Fruit fly (Drosophila melanogaster) whole organism, embryonic: Measurements from ENCODE around the gene CG33181.

Experiments
- CG10462 ChIP-seq: fragments of 200-800 bp; sonication (Bioruptor generic); optimal IDR thresholded peaks from 2 replicates; lab custom pipeline; 2016; ENCODE audit warnings: missing biosample characterization, missing genetic modification characterization
- CG10654 ChIP-seq: fragments of 200-800 bp; sonication (Bioruptor generic); optimal IDR thresholded peaks from 2 replicates; lab custom pipeline; 2016; ENCODE audit warnings: missing biosample characterization, missing genetic modification characterization
- CG11085 ChIP-seq: fragments of 200-800 bp; sonication (Bioruptor generic); IDR thresholded peaks from 2 replicates; pipeline ENCODE4 v1.3.6; 2022; ENCODE audit warnings: missing biosample characterization, missing genetic modification characterization
- CG11723 ChIP-seq: fragments of 200-800 bp; sonication (Bioruptor generic); optimal IDR thresholded peaks from 2 replicates; lab custom pipeline; 2017; ENCODE audit warnings: missing biosample characterization, mild to moderate bottlenecking, missing genetic modification characterization
- CG12942 ChIP-seq: fragments of 200-800 bp; sonication (Bioruptor generic); optimal IDR thresholded peaks from 3 replicates; lab custom pipeline; 2016; ENCODE audit warnings: missing biosample characterization, missing genetic modification characterization
- CG13296 ChIP-seq: fragments of 200-800 bp; sonication (Bioruptor generic); optimal IDR thresholded peaks from 3 replicates; lab custom pipeline; 2018; ENCODE audit warnings: missing biosample characterization, mild to moderate bottlenecking, missing genetic modification characterization
- CG14050 ChIP-seq: fragments of 200-800 bp; sonication (Bioruptor generic); IDR thresholded peaks from 3 replicates; pipeline ENCODE4 v1.3.6; 2022; ENCODE audit warnings: missing biosample characterization, missing genetic modification characterization
- CG1529 ChIP-seq: fragments of 200-800 bp; sonication (Bioruptor generic); optimal IDR thresholded peaks from 3 replicates; lab custom pipeline; 2018; ENCODE audit warnings: missing biosample characterization, missing genetic modification characterization
- CG17568 ChIP-seq: fragments of 200-800 bp; sonication (Bioruptor generic); optimal IDR thresholded peaks from 2 replicates; lab custom pipeline; 2018; ENCODE audit warnings: missing biosample characterization, mild to moderate bottlenecking, missing genetic modification characterization, moderate library complexity
- CG17612 ChIP-seq: fragments of 200-800 bp; sonication (Bioruptor generic); IDR thresholded peaks from 2 replicates; pipeline ENCODE4 v1.3.6; 2022; ENCODE audit warnings: missing biosample characterization, missing genetic modification characterization
- CG17802 ChIP-seq: fragments of 200-800 bp; sonication (Bioruptor generic); optimal IDR thresholded peaks from 2 replicates; lab custom pipeline; 2018; ENCODE audit warnings: missing biosample characterization, mild to moderate bottlenecking, missing genetic modification characterization, moderate library complexity
- CG2889 ChIP-seq: fragments of 200-800 bp; sonication (Bioruptor generic); IDR thresholded peaks from 3 replicates; pipeline ENCODE4 v1.3.6; 2022; ENCODE audit warnings: missing biosample characterization, missing genetic modification characterization
- CG31224 ChIP-seq: fragments of 200-800 bp; sonication (Bioruptor generic); IDR thresholded peaks from 2 replicates; pipeline ENCODE4 v1.3.6; 2022; ENCODE audit warnings: missing biosample characterization, missing genetic modification characterization
- CG3163 ChIP-seq: fragments of 200-800 bp; sonication (Bioruptor generic); optimal IDR thresholded peaks from 3 replicates; lab custom pipeline; 2016; ENCODE audit warnings: missing biosample characterization, missing genetic modification characterization
- CG3847 ChIP-seq: fragments of 200-800 bp; sonication (Bioruptor generic); IDR thresholded peaks from 2 replicates; pipeline ENCODE4 v1.3.6; 2022; ENCODE audit warnings: missing biosample characterization, missing genetic modification characterization
- CG3995 ChIP-seq: fragments of 200-800 bp; sonication (Bioruptor generic); optimal IDR thresholded peaks from 3 replicates; lab custom pipeline; 2016; ENCODE audit warnings: missing biosample characterization, missing genetic modification characterization
- CG4360 ChIP-seq: fragments of 200-800 bp; sonication (Bioruptor generic); IDR thresholded peaks from 2 replicates; pipeline ENCODE4 v1.3.6; 2022; ENCODE audit warnings: missing biosample characterization, missing genetic modification characterization
- CG7928 ChIP-seq: fragments of 200-800 bp; sonication (Bioruptor generic); optimal IDR thresholded peaks from 2 replicates; lab custom pipeline; 2017; ENCODE audit warnings: missing biosample characterization, mild to moderate bottlenecking, missing genetic modification characterization
- CG9215 ChIP-seq: fragments of 200-800 bp; sonication (Bioruptor generic); IDR thresholded peaks from 2 replicates; pipeline ENCODE4 v1.3.6; 2022; ENCODE audit warnings: missing biosample characterization, missing genetic modification characterization
- CG9817 ChIP-seq: fragments of 200-800 bp; sonication (Bioruptor generic); optimal IDR thresholded peaks from 2 replicates; lab custom pipeline; 2018; ENCODE audit warnings: missing biosample characterization, mild to moderate bottlenecking, missing genetic modification characterization, moderate library complexity
- Dek ChIP-seq: fragments of 200-800 bp; sonication (Bioruptor generic); optimal IDR thresholded peaks from 3 replicates; lab custom pipeline; 2019; ENCODE audit warnings: missing biosample characterization, mild to moderate bottlenecking, missing genetic modification characterization, moderate library complexity
- Ets65A ChIP-seq: fragments of 200-800 bp; sonication (Bioruptor generic); peaks from one replicate; lab custom pipeline; 2016; ENCODE audit warnings: missing biosample characterization, missing genetic modification characterization
- Fer3 ChIP-seq: fragments of 200-800 bp; sonication (Bioruptor generic); optimal IDR thresholded peaks from 2 replicates; lab custom pipeline; 2018; ENCODE audit warnings: missing biosample characterization, mild to moderate bottlenecking, missing genetic modification characterization, moderate library complexity
- HHEX ChIP-seq: fragments of 200-800 bp; sonication (Bioruptor generic); optimal IDR thresholded peaks from 3 replicates; lab custom pipeline; 2017; ENCODE audit warnings: missing biosample characterization, mild to moderate bottlenecking, missing genetic modification characterization, missing genetic modification reagents
- Hand ChIP-seq: fragments of 200-800 bp; sonication (Bioruptor generic); optimal IDR thresholded peaks from 2 replicates; lab custom pipeline; 2017; ENCODE audit warnings: mild to moderate bottlenecking, missing biosample characterization, missing genetic modification reagents, missing genetic modification characterization
- MESR4 ChIP-seq: fragments of 200-800 bp; sonication (Bioruptor generic); optimal IDR thresholded peaks from 2 replicates; lab custom pipeline; 2018; ENCODE audit warnings: missing biosample characterization, mild to moderate bottlenecking, missing genetic modification characterization, moderate library complexity
- NC2β ChIP-seq: fragments of 200-800 bp; sonication (Bioruptor generic); optimal IDR thresholded peaks from 2 replicates; lab custom pipeline; 2016; ENCODE audit warnings: missing biosample characterization, missing genetic modification characterization
- Oaz ChIP-seq: fragments of 200-800 bp; sonication (Bioruptor generic); IDR thresholded peaks from 2 replicates; pipeline ENCODE4 v1.3.6; 2022; ENCODE audit warnings: missing biosample characterization, missing genetic modification characterization
- Oli ChIP-seq: fragments of 200-800 bp; sonication (Bioruptor generic); optimal IDR thresholded peaks from 2 replicates; lab custom pipeline; 2018; ENCODE audit warnings: missing biosample characterization, mild to moderate bottlenecking, missing genetic modification characterization, moderate library complexity
- Poxn ChIP-seq: fragments of 200-800 bp; sonication (Bioruptor generic); IDR thresholded peaks from 2 replicates; pipeline ENCODE4 v1.3.6; 2022; ENCODE audit warnings: missing biosample characterization, missing genetic modification characterization
- Ptx1 ChIP-seq: fragments of 200-800 bp; sonication (Bioruptor generic); IDR thresholded peaks from 2 replicates; pipeline ENCODE4 v1.3.6; 2022; ENCODE audit warnings: missing biosample characterization, missing genetic modification characterization
- Ravus ChIP-seq: fragments of 200-800 bp; sonication (Bioruptor generic); IDR thresholded peaks from 2 replicates; pipeline ENCODE4 v1.3.6; 2022; ENCODE audit warnings: missing biosample characterization, missing genetic modification characterization
- Scr ChIP-seq: fragments of 200-800 bp; sonication (Bioruptor generic); IDR thresholded peaks from 2 replicates; pipeline ENCODE4 v1.3.6; 2022; ENCODE audit warnings: missing biosample characterization, missing genetic modification characterization; ENCODE audit not compliant: partially characterized antibody
- Sin3A ChIP-seq: fragments of >200 bp; optimal IDR thresholded peaks from 2 replicates; lab custom pipeline; 2018
- al ChIP-seq: fragments of 200-800 bp; sonication (Bioruptor generic); IDR thresholded peaks from 2 replicates; pipeline ENCODE4 v1.3.6; 2022; ENCODE audit warnings: missing biosample characterization, missing genetic modification characterization
- aop ChIP-seq: fragments of 200-800 bp; sonication (Bioruptor generic); IDR thresholded peaks from 2 replicates; pipeline ENCODE4 v1.3.6; 2022; ENCODE audit warnings: missing biosample characterization, missing genetic modification characterization
- cas ChIP-seq: fragments of 200-800 bp; sonication (Bioruptor generic); IDR thresholded peaks from 2 replicates; pipeline ENCODE4 v1.3.6; 2022; ENCODE audit warnings: missing biosample characterization, missing genetic modification characterization
- chinmo ChIP-seq: fragments of 200-800 bp; sonication (Bioruptor generic); IDR thresholded peaks from 4 replicates; pipeline ENCODE4 v1.3.6; 2022; ENCODE audit warnings: missing biosample characterization, missing genetic modification characterization; ENCODE audit not compliant: partially characterized antibody
- crc ChIP-seq: fragments of 200-800 bp; sonication (Bioruptor generic); optimal IDR thresholded peaks from 2 replicates; lab custom pipeline; 2016; ENCODE audit warnings: missing biosample characterization, missing genetic modification characterization
- ham ChIP-seq: fragments of 200-800 bp; sonication (Bioruptor generic); IDR thresholded peaks from 2 replicates; pipeline ENCODE4 v1.3.6; 2022; ENCODE audit warnings: missing biosample characterization, missing genetic modification characterization
- hbn ChIP-seq: fragments of 200-800 bp; sonication (Bioruptor generic); IDR thresholded peaks from 2 replicates; pipeline ENCODE4 v1.3.6; 2022; ENCODE audit warnings: missing biosample characterization, missing genetic modification characterization; ENCODE audit not compliant: partially characterized antibody
- insv ChIP-seq, 2 experiments: fragments of 200-800 bp; sonication (Bioruptor generic); optimal IDR thresholded peaks; 3 replicates each; lab custom pipeline; 2016 to 2018; ENCODE audit warnings: missing biosample characterization in 2 of 2, missing genetic modification characterization in 2 of 2
- jumu ChIP-seq: fragments of 200-800 bp; sonication (Bioruptor generic); optimal IDR thresholded peaks from 3 replicates; lab custom pipeline; 2016; ENCODE audit warnings: missing biosample characterization, missing genetic modification characterization
- nerfin-1 ChIP-seq: fragments of 200-800 bp; sonication (Bioruptor generic); optimal IDR thresholded peaks from 3 replicates; lab custom pipeline; 2019; ENCODE audit warnings: missing biosample characterization, mild to moderate bottlenecking, missing genetic modification characterization, moderate library complexity
- odd ChIP-seq: fragments of 200-800 bp; sonication (Bioruptor generic); optimal IDR thresholded peaks from 2 replicates; lab custom pipeline; 2017; ENCODE audit warnings: missing biosample characterization, mild to moderate bottlenecking, missing genetic modification characterization
- peb ChIP-seq: fragments of 200-800 bp; sonication (Bioruptor generic); IDR thresholded peaks from 2 replicates; pipeline ENCODE4 v1.3.6; 2022; ENCODE audit warnings: missing biosample characterization, missing genetic modification characterization
- pnt ChIP-seq: fragments of 200-800 bp; sonication (Bioruptor generic); optimal IDR thresholded peaks from 3 replicates; lab custom pipeline; 2016; ENCODE audit warnings: missing biosample characterization, missing genetic modification characterization
- pros ChIP-seq: fragments of 200-800 bp; sonication (Bioruptor generic); optimal IDR thresholded peaks from 3 replicates; lab custom pipeline; 2019; ENCODE audit warnings: missing biosample characterization, mild to moderate bottlenecking, missing genetic modification characterization, moderate library complexity
- repo ChIP-seq: fragments of 200-800 bp; sonication (Bioruptor generic); optimal IDR thresholded peaks from 2 replicates; lab custom pipeline; 2016; ENCODE audit warnings: missing biosample characterization, missing genetic modification characterization
- sna ChIP-seq: fragments of 200-800 bp; sonication (Bioruptor generic); IDR thresholded peaks from 2 replicates; pipeline ENCODE4 v1.3.6; 2022; ENCODE audit warnings: missing biosample characterization, missing genetic modification characterization; ENCODE audit not compliant: partially characterized antibody
- yki ChIP-seq: fragments of >200 bp; optimal IDR thresholded peaks from 3 replicates; lab custom pipeline; 2018

Gene CG33181

dm6 chrX:8455019-8455555, 34.1 kb upstream of the CG33181 start, which contains the start of gene org-1 (continued):
- TF ChIP-seq Oaz (GFP tag; lab: Robert Waterston, UW) (peak; percentile 95), chinmo (GFP tag; lab: Robert Waterston, UW) (no peak), pnt (GFP tag; lab: Kevin White, UChicago) (peak; percentile 92), insv (GFP tag; optimal IDR thresholded peaks at IDR 0.05; lab: Kevin White, UChicago) (peak in 1 of 2 experiments; percentile 50), yki (lab: Kevin White, UChicago) (no peak), repo (GFP tag; lab: Kevin White, UChicago) (peak; percentile 62), CG9817 (tag; lab: Kevin White, UChicago) (peak; percentile 96), CG3163 (GFP tag; lab: Kevin White, UChicago) (peak; percentile 61), CG11723 (GFP tag; lab: Kevin White, UChicago) (peak; percentile 86), CG3847 (GFP tag; lab: Robert Waterston, UW) (peak; percentile 97), Fer3 (tag; lab: Kevin White, UChicago) (peak; percentile 93), Sin3A (lab: Kevin White, UChicago) (no peak), CG10654 (GFP tag; lab: Kevin White, UChicago) (peak; percentile 88), pros (peak; percentile 23), Oli (peak; percentile 95), ham (GFP tag; lab: Robert Waterston, UW) (peak; percentile 92), CG3995 (peak; percentile 34), Ravus (GFP tag; lab: Robert Waterston, UW) (peak; percentile 93), CG12942 (GFP tag; lab: Kevin White, UChicago) (peak; percentile 91), CG1529 (GFP tag; lab: Kevin White, UChicago) (peak; percentile 94), CG11085 (GFP tag; lab: Robert Waterston, UW) (peak; percentile 93), sna (GFP tag; lab: Robert Waterston, UW) (no peak), odd (GFP tag; lab: Kevin White, UChicago) (peak; percentile 80), aop (peak; percentile 93), Scr (GFP tag; lab: Robert Waterston, UW) (no peak), nerfin-1 (tag; lab: Kevin White, UChicago) (peak; percentile 93), Hand (peak; percentile 73), cas (GFP tag; lab: Robert Waterston, UW) (peak; percentile 92), hbn (GFP tag; lab: Robert Waterston, UW) (no peak), CG4360 (GFP tag; lab: Robert Waterston, UW) (peak; percentile 87), Ets65A (peak; percentile 98), jumu (GFP tag; lab: Kevin White, UChicago) (peak; percentile 85), Dek (tag; lab: Kevin White, UChicago) (peak; percentile 91), CG13296 (GFP tag; lab: Kevin White, UChicago) (peak; percentile 85), al (peak; percentile 92), peb (peak; percentile 96), HHEX (GFP tag; lab: Kevin White, UChicago) (peak; percentile 89), CG17802 (peak; percentile 81), Ptx1 (GFP tag; lab: Robert Waterston, UW) (peak; percentile 99), Poxn (GFP tag; lab: Robert Waterston, UW) (peak; percentile 84), CG9215 (peak; percentile 93), CG10462 (GFP tag; lab: Kevin White, UChicago) (peak; percentile 91), MESR4 (GFP tag; lab: Kevin White, UChicago) (peak; percentile 31), CG17568 (peak; percentile 90), CG17612 (GFP tag; lab: Robert Waterston, UW) (peak; percentile 89), CG31224 (GFP tag; lab: Robert Waterston, UW) (peak; percentile 91), crc (GFP tag; lab: Kevin White, UChicago) (peak; percentile 60), CG7928 (GFP tag; lab: Kevin White, UChicago) (peak; percentile 38), CG2889 (GFP tag; lab: Robert Waterston, UW) (peak; percentile 94), NC2β (GFP tag; lab: Kevin White, UChicago) (peak; percentile 84), CG14050 (GFP tag; lab: Robert Waterston, UW) (peak; percentile 95)
